Worm (Caenorhabditis elegans) whole organism, midembryonic: ENCODE measurements around the gene C01G10.10.

Source experiments
- flt-1 ChIP-seq: fragments of 200-800 bp; sonication (Bioruptor generic); IDR thresholded peaks from 2 replicates; pipeline ENCODE4 v1.3.6; 2022; ENCODE audit warnings: missing genetic modification characterization, missing compliant biosample characterization
- ztf-29 ChIP-seq: fragments of 200-800 bp; sonication (Bioruptor generic); IDR thresholded peaks from 2 replicates; pipeline ENCODE4 v1.3.6; 2022; ENCODE audit warnings: missing genetic modification reagents, missing genetic modification characterization, missing compliant biosample characterization

ce11 chrV:15056346-15056839, 25.8 kb downstream of the C01G10.10 start:
- TF ChIP-seq ztf-29 (GFP tag; lab: Robert Waterston, UW) (no peak), flt-1 (GFP tag; lab: Robert Waterston, UW) (no peak)
